Fruit fly (Drosophila melanogaster) whole organism, prepupa: ENCODE results near the gene sqd.

Experiments used
- Blimp-1 ChIP-seq: fragments of 200-800 bp; sonication (Bioruptor generic); optimal IDR thresholded peaks from 3 replicates; lab custom pipeline; 2017; ENCODE audit warnings: missing biosample characterization, missing genetic modification characterization, mild to moderate bottlenecking, moderate library complexity, missing genetic modification reagents
- CG10631 ChIP-seq: fragments of 200-800 bp; sonication (Bioruptor generic); optimal IDR thresholded peaks from 2 replicates; lab custom pipeline; 2016; ENCODE audit warnings: missing biosample characterization, missing genetic modification characterization
- CG11294 ChIP-seq: fragments of 200-800 bp; sonication (Bioruptor generic); IDR thresholded peaks from 2 replicates; pipeline ENCODE4 v1.3.6; 2022; ENCODE audit warnings: missing biosample characterization, missing genetic modification characterization
- CG11762 ChIP-seq: fragments of 200-800 bp; sonication (Bioruptor generic); optimal IDR thresholded peaks from 3 replicates; lab custom pipeline; 2016; ENCODE audit warnings: missing biosample characterization, missing genetic modification characterization; ENCODE audit not compliant: insufficient read depth
- CG11902 ChIP-seq: fragments of 200-800 bp; sonication (Bioruptor generic); optimal IDR thresholded peaks from 3 replicates; lab custom pipeline; 2016; ENCODE audit warnings: missing biosample characterization, missing genetic modification characterization
- CG15336 ChIP-seq: fragments of 200-800 bp; sonication (Bioruptor generic); IDR thresholded peaks from 2 replicates; pipeline ENCODE4 v1.3.6; 2022; ENCODE audit warnings: missing biosample characterization, missing genetic modification characterization
- CG31627 ChIP-seq: fragments of 200-800 bp; sonication (Bioruptor generic); optimal IDR thresholded peaks from 3 replicates; lab custom pipeline; 2016; ENCODE audit warnings: missing biosample characterization, missing genetic modification characterization
- CG32006 ChIP-seq: fragments of 200-800 bp; sonication (Bioruptor generic); optimal IDR thresholded peaks from 3 replicates; lab custom pipeline; 2017; ENCODE audit warnings: missing biosample characterization, mild to moderate bottlenecking, missing genetic modification characterization
- CG34406 ChIP-seq: fragments of 200-800 bp; sonication (Bioruptor generic); optimal IDR thresholded peaks from 3 replicates; lab custom pipeline; 2016; ENCODE audit warnings: missing biosample characterization, missing genetic modification characterization
- CG4318 ChIP-seq: fragments of 200-800 bp; sonication (Bioruptor generic); optimal IDR thresholded peaks from 3 replicates; lab custom pipeline; 2017; ENCODE audit warnings: missing biosample characterization, mild to moderate bottlenecking, missing genetic modification characterization
- CG6163 ChIP-seq: fragments of 200-800 bp; sonication (Bioruptor generic); IDR thresholded peaks from 3 replicates; pipeline ENCODE4 v1.3.6; 2022; ENCODE audit warnings: missing biosample characterization, missing genetic modification characterization
- CG6276 ChIP-seq: fragments of 200-800 bp; sonication (Bioruptor generic); optimal IDR thresholded peaks from 2 replicates; lab custom pipeline; 2017; ENCODE audit warnings: missing biosample characterization, mild to moderate bottlenecking, missing genetic modification characterization
- CG6808 ChIP-seq: fragments of 200-800 bp; sonication (Bioruptor generic); optimal IDR thresholded peaks from 3 replicates; lab custom pipeline; 2017; ENCODE audit warnings: missing biosample characterization, missing genetic modification characterization, mild to moderate bottlenecking, moderate library complexity, missing genetic modification reagents
- CG6854 ChIP-seq: fragments of 200-800 bp; sonication (Bioruptor generic); optimal IDR thresholded peaks from 2 replicates; lab custom pipeline; 2017; ENCODE audit warnings: missing biosample characterization, mild to moderate bottlenecking, missing genetic modification characterization
- CG8119 ChIP-seq: fragments of 200-800 bp; sonication (Bioruptor generic); IDR thresholded peaks from 3 replicates; pipeline ENCODE4 v1.3.6; 2022; ENCODE audit warnings: missing biosample characterization, missing genetic modification characterization
- CG8319 ChIP-seq: fragments of 200-800 bp; sonication (Bioruptor generic); optimal IDR thresholded peaks from 3 replicates; lab custom pipeline; 2016; ENCODE audit warnings: missing biosample characterization, missing genetic modification characterization
- CG8632 ChIP-seq: fragments of 200-800 bp; sonication (Bioruptor generic); optimal IDR thresholded peaks from 3 replicates; lab custom pipeline; 2016; ENCODE audit warnings: missing biosample characterization, missing genetic modification characterization
- CG9139 ChIP-seq: fragments of 200-800 bp; sonication (Bioruptor generic); optimal IDR thresholded peaks from 3 replicates; lab custom pipeline; 2017; ENCODE audit warnings: missing biosample characterization, mild to moderate bottlenecking, missing genetic modification characterization
- Eip75B ChIP-seq: fragments of 200-800 bp; sonication (Bioruptor generic); optimal IDR thresholded peaks from 3 replicates; lab custom pipeline; 2016; ENCODE audit warnings: missing biosample characterization, missing genetic modification characterization
- Eip78C ChIP-seq: fragments of 200-800 bp; sonication (Bioruptor generic); peaks from one replicate; lab custom pipeline; 2016; ENCODE audit warnings: missing biosample characterization, missing genetic modification characterization
- Eip93F ChIP-seq: fragments of 200-800 bp; sonication (Bioruptor generic); optimal IDR thresholded peaks from 2 replicates; lab custom pipeline; 2016; ENCODE audit warnings: missing biosample characterization, mild to moderate bottlenecking, missing genetic modification characterization
- Ets96B ChIP-seq: fragments of 200-800 bp; optimal IDR thresholded peaks from 2 replicates; lab custom pipeline; 2019; ENCODE audit warnings: missing biosample characterization, mild to moderate bottlenecking, missing genetic modification characterization, moderate library complexity
- Gug ChIP-seq: fragments of 200-800 bp; sonication (Bioruptor generic); IDR thresholded peaks from 2 replicates; pipeline ENCODE4 v1.3.6; 2022; ENCODE audit warnings: missing biosample characterization, missing genetic modification characterization
- Hr38 ChIP-seq: sonication (Bioruptor generic); optimal IDR thresholded peaks from 2 replicates; lab custom pipeline; 2016; ENCODE audit warnings: missing biosample characterization, missing genetic modification characterization
- Hr39 ChIP-seq: fragments of 200-800 bp; sonication (Bioruptor generic); optimal IDR thresholded peaks from 2 replicates; lab custom pipeline; 2016; ENCODE audit warnings: missing biosample characterization, missing genetic modification characterization
- Hr4 ChIP-seq: fragments of 200-800 bp; sonication (Bioruptor generic); optimal IDR thresholded peaks from 3 replicates; lab custom pipeline; 2016; ENCODE audit warnings: missing biosample characterization, missing genetic modification characterization
- Lpt ChIP-seq: fragments of 200-800 bp; sonication (Bioruptor generic); optimal IDR thresholded peaks from 3 replicates; lab custom pipeline; 2016; ENCODE audit warnings: missing biosample characterization, missing genetic modification characterization
- Met ChIP-seq: fragments of 200-800 bp; sonication (Bioruptor generic); optimal IDR thresholded peaks from 3 replicates; lab custom pipeline; 2016; ENCODE audit warnings: missing biosample characterization, missing genetic modification characterization
- Sox15 ChIP-seq: fragments of 200-800 bp; sonication (Bioruptor generic); optimal IDR thresholded peaks from 3 replicates; lab custom pipeline; 2016; ENCODE audit warnings: missing biosample characterization, missing genetic modification characterization
- achi ChIP-seq: fragments of 200-800 bp; sonication (Bioruptor generic); optimal IDR thresholded peaks from 3 replicates; lab custom pipeline; 2016; ENCODE audit warnings: missing biosample characterization, missing genetic modification characterization
- cyc ChIP-seq: fragments of 200-800 bp; sonication (Bioruptor generic); optimal IDR thresholded peaks from 3 replicates; lab custom pipeline; 2016; ENCODE audit warnings: missing biosample characterization, missing genetic modification characterization
- dsx ChIP-seq: fragments of 200-800 bp; optimal IDR thresholded peaks from 3 replicates; lab custom pipeline; 2019; ENCODE audit warnings: missing biosample characterization, mild to moderate bottlenecking, missing genetic modification characterization, moderate library complexity; ENCODE audit not compliant: poor library complexity, severe bottlenecking
- fd59A ChIP-seq: fragments of 200-800 bp; sonication (Bioruptor generic); optimal IDR thresholded peaks from 2 replicates; lab custom pipeline; 2017; ENCODE audit warnings: missing biosample characterization, mild to moderate bottlenecking, missing genetic modification characterization, missing genetic modification reagents
- fd85E ChIP-seq: fragments of 200-800 bp; sonication (Bioruptor generic); optimal IDR thresholded peaks from 3 replicates; lab custom pipeline; 2016; ENCODE audit warnings: missing biosample characterization, missing genetic modification characterization
- fkh ChIP-seq: fragments of 200-800 bp; sonication (Bioruptor generic); optimal IDR thresholded peaks from 3 replicates; lab custom pipeline; 2017; ENCODE audit warnings: missing biosample characterization, mild to moderate bottlenecking, missing genetic modification characterization, moderate library complexity
- lz ChIP-seq: fragments of 200-800 bp; sonication (Bioruptor generic); optimal IDR thresholded peaks from 3 replicates; lab custom pipeline; 2016; ENCODE audit warnings: missing biosample characterization, missing genetic modification characterization
- net ChIP-seq: fragments of 200-800 bp; sonication (Bioruptor generic); optimal IDR thresholded peaks from 3 replicates; lab custom pipeline; 2016; ENCODE audit warnings: missing biosample characterization, missing genetic modification characterization
- pdm3 ChIP-seq: fragments of 200-800 bp; sonication (Bioruptor generic); optimal IDR thresholded peaks from 3 replicates; lab custom pipeline; 2016; ENCODE audit warnings: missing biosample characterization, missing genetic modification characterization
- salr ChIP-seq, 2 experiments: fragments of 200-800 bp; sonication (Bioruptor generic); optimal IDR thresholded peaks; 3 replicates each; lab custom pipeline; 2016 to 2018; ENCODE audit warnings: missing biosample characterization in 2 of 2, missing genetic modification characterization in 2 of 2, mild to moderate bottlenecking in 1 of 2
- spab ChIP-seq: fragments of 200-800 bp; sonication (Bioruptor generic); optimal IDR thresholded peaks from 2 replicates; lab custom pipeline; 2017; ENCODE audit warnings: missing biosample characterization, mild to moderate bottlenecking, missing genetic modification characterization, missing genetic modification reagents
- ss ChIP-seq, 2 experiments: fragments of 200-800 bp; sonication (Bioruptor generic); optimal IDR thresholded peaks; 2 replicates in 1 of 2; 3 replicates in 1 of 2; lab custom pipeline; 2017 to 2018; ENCODE audit warnings: mild to moderate bottlenecking in 2 of 2, missing biosample characterization in 2 of 2, missing genetic modification characterization in 2 of 2, moderate library complexity in 1 of 2
- svp ChIP-seq: fragments of 200-800 bp; sonication (Bioruptor generic); peaks from one replicate; lab custom pipeline; 2016; ENCODE audit warnings: missing biosample characterization, missing genetic modification characterization
- topi ChIP-seq: fragments of 200-800 bp; sonication (Bioruptor generic); optimal IDR thresholded peaks from 3 replicates; lab custom pipeline; 2016; ENCODE audit warnings: missing biosample characterization, missing genetic modification characterization
- vri ChIP-seq: fragments of 200-800 bp; sonication (Bioruptor generic); optimal IDR thresholded peaks from 3 replicates; lab custom pipeline; 2016; ENCODE audit warnings: missing biosample characterization, mild to moderate bottlenecking, missing genetic modification characterization

sqd gene

dm6 chr3R:13683624-13684568, 37.8 kb upstream of the sqd start, which contains the start of gene flfl (continued):
- no peak for TF ChIP-seq pdm3
- no peak for TF ChIP-seq CG6163
- TF ChIP-seq CG8119 (GFP tag; lab: Robert Waterston, UW), result no peak
- TF ChIP-seq spab (GFP tag; lab: Kevin White, UChicago), result no peak
- no peak for TF ChIP-seq CG10631 (GFP tag; lab: Kevin White, UChicago)
- peak; percentile 1 for TF ChIP-seq CG32006 (GFP tag; lab: Kevin White, UChicago)
- peak; percentile 20 for TF ChIP-seq lz (GFP tag; lab: Kevin White, UChicago)
- TF ChIP-seq Met (GFP tag; lab: Kevin White, UChicago), result no peak
- TF ChIP-seq CG6808, result peak; percentile 36
- TF ChIP-seq CG34406 (GFP tag; lab: Kevin White, UChicago), result no peak
- no peak for TF ChIP-seq CG6276 (GFP tag; lab: Kevin White, UChicago)
- TF ChIP-seq CG11294, result no peak
- no peak for TF ChIP-seq Eip93F (GFP tag; lab: Kevin White, UChicago)
- peak; percentile 9 for TF ChIP-seq topi (GFP tag; lab: Kevin White, UChicago)
- TF ChIP-seq CG8319 (GFP tag; lab: Kevin White, UChicago), result no peak
- peak; percentile 15 for TF ChIP-seq net (GFP tag; lab: Kevin White, UChicago)
- no peak for TF ChIP-seq Blimp-1 (GFP tag; lab: Kevin White, UChicago)
- no peak for TF ChIP-seq fd59A
- no peak for TF ChIP-seq Lpt
- TF ChIP-seq svp, result peak; percentile 76
- no peak for TF ChIP-seq dsx (GFP tag; lab: Kevin White, UChicago)
- no peak for TF ChIP-seq cyc (GFP tag; lab: Kevin White, UChicago)
- no peak for TF ChIP-seq Ets96B (tag; lab: Kevin White, UChicago)
- TF ChIP-seq CG8632, result no peak
- TF ChIP-seq Hr39 (GFP tag; lab: Kevin White, UChicago), result no peak
- TF ChIP-seq Sox15 (GFP tag; lab: Kevin White, UChicago), result no peak
- no peak for TF ChIP-seq Hr38 (GFP tag; lab: Kevin White, UChicago)
- TF ChIP-seq salr (GFP tag; optimal IDR thresholded peaks at IDR 0.05; lab: Kevin White, UChicago), result no peak
- TF ChIP-seq CG31627, result peak; percentile 36
- no peak for TF ChIP-seq CG11902
- TF ChIP-seq CG6854 (GFP tag; lab: Kevin White, UChicago), result peak; percentile 29
- TF ChIP-seq Eip75B (GFP tag; lab: Kevin White, UChicago), result no peak
- peak; percentile 47 for TF ChIP-seq CG9139
- no peak for TF ChIP-seq achi (GFP tag; lab: Kevin White, UChicago)

- no peak for TF ChIP-seq Eip93F (GFP tag; lab: Kevin White, UChicago)
- TF ChIP-seq lz (GFP tag; lab: Kevin White, UChicago), result peak; percentile 29
- TF ChIP-seq CG15336, result peak; percentile 16; the same call in 1 of the 2 replicates
- no peak for TF ChIP-seq Met (GFP tag; lab: Kevin White, UChicago)
- TF ChIP-seq fd85E (GFP tag; lab: Kevin White, UChicago), result no peak
- no peak for TF ChIP-seq CG9139
- no peak for TF ChIP-seq CG11902
- no peak for TF ChIP-seq ss (GFP tag; optimal IDR thresholded peaks at IDR 0.05; lab: Kevin White, UChicago)
- TF ChIP-seq dsx (GFP tag; lab: Kevin White, UChicago), result peak; percentile 25
- peak; percentile 53 for TF ChIP-seq CG6854 (GFP tag; lab: Kevin White, UChicago)
- no peak for TF ChIP-seq CG8319 (GFP tag; lab: Kevin White, UChicago)
- no peak for TF ChIP-seq Hr4 (GFP tag; lab: Kevin White, UChicago)
- TF ChIP-seq Hr38 (GFP tag; lab: Kevin White, UChicago), result no peak
- TF ChIP-seq CG10631 (GFP tag; lab: Kevin White, UChicago), result no peak
- no peak for TF ChIP-seq CG6808
- TF ChIP-seq fd59A, result no peak
- no peak for TF ChIP-seq Gug (GFP tag; lab: Robert Waterston, UW)
- TF ChIP-seq Blimp-1 (GFP tag; lab: Kevin White, UChicago), result no peak
- no peak for TF ChIP-seq CG11762 (GFP tag; lab: Kevin White, UChicago)
- peak; percentile 1 for TF ChIP-seq Eip75B (GFP tag; lab: Kevin White, UChicago)
- TF ChIP-seq vri (GFP tag; lab: Kevin White, UChicago), result no peak
- TF ChIP-seq CG4318, result no peak
- peak; percentile 18 for TF ChIP-seq Eip78C (GFP tag; lab: Kevin White, UChicago)
- TF ChIP-seq fkh (GFP tag; lab: Kevin White, UChicago), result no peak
- no peak for TF ChIP-seq topi (GFP tag; lab: Kevin White, UChicago)
- TF ChIP-seq, all 60 proteins: peak for 6
These were observed 37.0 kb upstream of the sqd start for dm6 chr3R:13682994-13683623.
